Fruit fly (Drosophila melanogaster): Measurements from ENCODE around the gene Ddx56.
A peak's percentile ranks its signal among the peaks of the same experiment; 100 is the strongest.

The Ddx56 gene

dm6 chrX:21357810-21358671, 29.7 kb downstream of the Ddx56 start, which contains the start of gene Septin1:
Gene Septin1 (plus strand): TSS chrX:21358286.
- TF ChIP-seq noc (tag; optimal IDR thresholded peaks at IDR 0.05), result no peak

- peak; percentile 10 for TF ChIP-seq noc (tag; optimal IDR thresholded peaks at IDR 0.05)
Observed at dm6 chrX:21353541-21353940, 34.2 kb downstream of the Ddx56 start.

dm6 chrX:21351210-21351824, 36.4 kb downstream of the Ddx56 start:
- TF ChIP-seq noc (tag; optimal IDR thresholded peaks at IDR 0.05), result no peak

- TF ChIP-seq noc (tag; optimal IDR thresholded peaks at IDR 0.05), result peak; percentile 67
Observed at dm6 chrX:21349800-21350309, 37.9 kb downstream of the Ddx56 start, which contains the start of the genes peng and sol. Gene peng (minus strand): TSS chrX:21349843. Gene sol (plus strand): TSS chrX:21350280.

dm6 chrX:21345036-21345500, 42.7 kb downstream of the Ddx56 start, which contains the start of gene dod:
Gene dod (plus strand): TSS chrX:21345358.
- peak; percentile 29 for TF ChIP-seq noc (tag; optimal IDR thresholded peaks at IDR 0.05)

dm6 chrX:21339476-21339931, 48.2 kb downstream of the Ddx56 start, which contains the start of the genes tty and fliI:
Gene tty (minus strand): TSS chrX:21339676.
Gene fliI (plus strand): TSS chrX:21339741.
- peak; percentile 60 for TF ChIP-seq noc (tag; optimal IDR thresholded peaks at IDR 0.05)

- no peak for TF ChIP-seq noc (tag; optimal IDR thresholded peaks at IDR 0.05)
Observed at dm6 chrX:21338153-21338552, 49.6 kb downstream of the Ddx56 start.

dm6 chrX:21337057-21337456, 50.7 kb downstream of the Ddx56 start:
- TF ChIP-seq noc (tag; optimal IDR thresholded peaks at IDR 0.05), result peak; percentile 10

Measured in whole organism, larva.